Worm (Caenorhabditis elegans): Measurements from ENCODE around the gene irg-6.

The irg-6 gene

DNA sequence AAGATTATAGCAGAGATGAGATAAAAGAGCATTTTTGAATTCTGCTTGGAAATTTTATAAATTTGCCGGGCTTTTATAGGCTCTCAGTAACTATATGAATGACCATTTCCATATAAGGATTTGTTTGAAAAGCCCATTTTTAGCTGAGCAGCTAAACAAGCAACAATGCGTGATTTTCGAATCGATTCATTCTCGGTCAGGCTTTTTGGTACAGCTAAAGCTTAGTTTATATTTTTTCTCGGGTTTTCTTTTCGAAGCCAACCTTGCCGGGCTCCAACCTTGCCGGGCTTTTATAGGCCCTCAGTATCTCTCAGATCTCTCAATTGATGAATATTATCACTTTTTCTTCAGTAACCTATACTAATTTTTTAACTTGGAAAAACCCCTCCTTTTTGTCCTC, 9.6 kb upstream of the irg-6 start, which contains the start of gene srlf-4:
Gene srlf-4 (minus strand): TSS at position 101 of the 400 bp plus-strand sequence.
- no peak for TF ChIP-seq zip-11 (GFP tag; IDR thresholded peaks at IDR 0.05)
- no peak for TF ChIP-seq F10B5.3 (tag; optimal IDR thresholded peaks at IDR 0.05)
- TF ChIP-seq nhr-25 (tag; optimal IDR thresholded peaks at IDR 0.05; ENCODE audit: borderline replicate concordance, insufficient read depth) = no peak
- TF ChIP-seq ceh-20 (GFP tag; IDR thresholded peaks at IDR 0.05) = no peak
- TF ChIP-seq egl-43 (GFP tag; IDR thresholded peaks at IDR 0.05) = no peak
- TF ChIP-seq hmg-1.1 (GFP tag; IDR thresholded peaks at IDR 0.05) = no peak
- no peak for TF ChIP-seq daf-19 (GFP tag; conservative IDR thresholded peaks at IDR 0.05)

DNA sequence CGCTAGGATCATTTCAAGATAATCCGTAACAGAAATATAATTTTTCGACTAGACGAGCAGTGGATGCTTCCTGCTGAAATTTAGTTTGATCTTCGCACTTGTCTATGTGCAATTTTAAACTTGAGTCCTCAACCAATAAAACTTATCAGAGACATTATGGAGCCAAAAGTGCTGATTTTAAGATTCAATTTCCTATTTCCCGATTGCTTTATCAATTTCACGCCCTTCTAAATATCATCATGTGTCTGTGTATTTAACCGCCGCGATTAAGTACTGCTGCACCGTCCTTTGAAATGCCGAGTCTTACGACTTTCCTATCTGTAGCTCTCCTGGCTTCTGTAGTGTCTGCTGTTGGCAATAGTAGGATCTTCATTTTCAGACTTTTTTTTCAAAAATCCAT, 6.3 kb upstream of the irg-6 start, which contains the start of gene C32H11.4:
Gene C32H11.4 (plus strand): TSS at position 238 of the 400 bp plus-strand sequence.
- peak; percentile 69 for TF ChIP-seq php-3 (GFP tag; IDR thresholded peaks at IDR 0.05)
- no peak for TF ChIP-seq daf-16 (GFP tag; optimal IDR thresholded peaks at IDR 0.05)
- TF ChIP-seq daf-16 (tag; optimal IDR thresholded peaks at IDR 0.05) = peak; percentile 64
- TF ChIP-seq mxl-2 (GFP tag; conservative IDR thresholded peaks at IDR 0.05) = no peak
- peak; percentile 46 for TF ChIP-seq hlh-11 (tag; optimal IDR thresholded peaks at IDR 0.05)
- TF ChIP-seq pqm-1 (tag; optimal IDR thresholded peaks at IDR 0.05) = peak; percentile 73
- TF ChIP-seq nhr-48 (tag; optimal IDR thresholded peaks at IDR 0.05) = peak; percentile 67
- no peak for TF ChIP-seq aha-1 (tag)
- peak; percentile 8 for TF ChIP-seq nhr-28 (tag; optimal IDR thresholded peaks at IDR 0.05)
- TF ChIP-seq dmd-8 (GFP tag; IDR thresholded peaks at IDR 0.05) = no peak
- TF ChIP-seq dmd-6 (GFP tag; IDR thresholded peaks at IDR 0.05) = peak; percentile 82
- no peak for TF ChIP-seq ceh-28 (tag; optimal IDR thresholded peaks at IDR 0.05)

- TF ChIP-seq nhr-28 (tag; optimal IDR thresholded peaks at IDR 0.05) (peak; percentile 66), pqm-1 (tag; optimal IDR thresholded peaks at IDR 0.05) (peak; percentile 25), dmd-6 (GFP tag; IDR thresholded peaks at IDR 0.05) (peak; percentile 69), unc-62 (GFP tag; optimal IDR thresholded peaks at IDR 0.05 in 1 of 2) (peak in 1 of 2 experiments; percentile 22), unc-62 (tag; optimal IDR thresholded peaks at IDR 0.05) (no peak), daf-16 (GFP tag; optimal IDR thresholded peaks at IDR 0.05) (no peak), daf-16 (tag; optimal IDR thresholded peaks at IDR 0.05) (peak; percentile 34), lin-39 (tag; optimal IDR thresholded peaks at IDR 0.05) (no peak), zip-11 (GFP tag; IDR thresholded peaks at IDR 0.05) (no peak)
These were observed 5.8 kb upstream of the irg-6 start for ce11 chrIV:12920553-12920952.

DNA sequence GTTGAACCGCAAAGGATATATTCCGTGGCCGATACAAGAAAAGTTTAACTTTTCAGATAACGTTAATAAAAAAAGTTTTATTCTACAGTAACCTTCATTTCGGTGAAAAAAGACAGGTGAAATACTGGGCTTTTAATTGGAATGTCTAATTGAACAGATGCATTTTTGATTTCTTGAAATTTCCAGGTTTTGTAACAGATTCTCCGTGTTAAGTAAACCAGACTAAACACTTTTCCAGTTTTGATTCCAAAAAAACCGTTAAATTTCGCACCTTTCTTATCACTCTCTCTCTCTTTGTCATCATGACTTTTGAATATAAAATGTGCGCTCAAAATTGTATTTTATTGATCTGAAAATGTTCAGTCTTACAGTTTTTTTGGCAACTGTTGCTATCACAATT, 3.5 kb upstream of the irg-6 start, which contains the start of gene C32H11.3:
Gene C32H11.3 (plus strand): TSS at position 301 of the 400 bp plus-strand sequence.
- TF ChIP-seq set-16 (GFP tag; IDR thresholded peaks at IDR 0.05) = no peak
- no peak for TF ChIP-seq R02D3.7 (tag; optimal IDR thresholded peaks at IDR 0.05)
- TF ChIP-seq aha-1 (tag) = no peak
- no peak for TF ChIP-seq snpc-4 (tag; optimal IDR thresholded peaks at IDR 0.05)
- no peak for TF ChIP-seq dmd-8 (GFP tag; IDR thresholded peaks at IDR 0.05)
- TF ChIP-seq ceh-28 (tag; optimal IDR thresholded peaks at IDR 0.05) = no peak
- no peak for TF ChIP-seq daf-8 (GFP tag; IDR thresholded peaks at IDR 0.05)
- no peak for TF ChIP-seq mes-2 (tag; optimal IDR thresholded peaks at IDR 0.05; ENCODE audit: poor library complexity, severe bottlenecking)
- TF ChIP-seq nhr-77 (tag; optimal IDR thresholded peaks at IDR 0.05) = no peak
- no peak for TF ChIP-seq nhr-76 (tag; optimal IDR thresholded peaks at IDR 0.05)
- TF ChIP-seq lin-38 (GFP tag; IDR thresholded peaks at IDR 0.05) = no peak
- TF ChIP-seq ceh-44 (GFP tag; IDR thresholded peaks at IDR 0.05) = no peak
- no peak for TF ChIP-seq jun-1 (tag; optimal IDR thresholded peaks at IDR 0.05)

DNA sequence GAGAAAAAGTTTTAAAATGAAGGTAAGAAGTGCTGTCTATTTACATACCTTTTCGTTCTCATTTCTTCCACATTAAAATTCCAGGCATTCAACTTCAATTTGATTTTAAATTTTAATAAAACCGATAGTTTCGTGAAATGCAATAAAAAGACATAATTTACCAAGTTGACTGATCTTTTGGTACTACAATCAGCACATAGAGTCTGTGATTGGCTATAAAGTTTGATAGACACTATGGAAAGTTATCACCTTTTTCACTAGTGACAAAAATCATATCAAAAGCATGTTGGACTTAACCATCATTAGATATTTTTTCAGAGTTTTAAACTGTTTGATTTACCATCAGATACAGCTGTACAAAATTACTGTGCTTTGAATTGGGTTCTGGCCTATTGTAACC, 710 bp upstream of the irg-6 start, which contains the start of gene srz-15:
Gene srz-15 (plus strand): TSS at position 301 of the 400 bp plus-strand sequence.
- TF ChIP-seq nhr-76 (tag; optimal IDR thresholded peaks at IDR 0.05) = no peak
- no peak for TF ChIP-seq hif-1 (tag; optimal IDR thresholded peaks at IDR 0.05)
- TF ChIP-seq arid-1 (GFP tag; conservative IDR thresholded peaks at IDR 0.05) = no peak
- no peak for TF ChIP-seq rbr-2 (tag; optimal IDR thresholded peaks at IDR 0.05)
- TF ChIP-seq dmd-6 (GFP tag; IDR thresholded peaks at IDR 0.05) = no peak
- no peak for TF ChIP-seq spr-3 (GFP tag; optimal IDR thresholded peaks at IDR 0.05)

Measured in whole organism, L4 larva.